Fruit fly (Drosophila melanogaster) whole organism, embryonic: ENCODE data around the gene CG42758.
A peak's percentile ranks its signal among the peaks of the same experiment; 100 is the strongest.

ENCODE experiments used
- Adf1 ChIP-seq: fragments of 200-800 bp; sonication (Bioruptor generic); IDR thresholded peaks from 2 replicates; pipeline ENCODE4 v1.3.6; 2022; ENCODE audit warnings: missing biosample characterization, missing genetic modification characterization
- Antp ChIP-seq: fragments of 200-800 bp; sonication (Bioruptor generic); optimal IDR thresholded peaks from 3 replicates; lab custom pipeline; 2016; ENCODE audit warnings: missing biosample characterization, missing genetic modification characterization
- Bgb ChIP-seq: fragments of 200-800 bp; sonication (Bioruptor generic); IDR thresholded peaks from 2 replicates; pipeline ENCODE4 v1.3.6; 2022; ENCODE audit warnings: missing biosample characterization, missing genetic modification characterization; ENCODE audit not compliant: partially characterized antibody
- CG1024 ChIP-seq: fragments of 200-800 bp; sonication (Bioruptor generic); IDR thresholded peaks from 2 replicates; pipeline ENCODE4 v1.3.6; 2022; ENCODE audit warnings: missing biosample characterization, missing genetic modification characterization
- CG10267 ChIP-seq: fragments of 200-800 bp; sonication (Bioruptor generic); optimal IDR thresholded peaks from 2 replicates; lab custom pipeline; 2018; ENCODE audit warnings: missing biosample characterization, mild to moderate bottlenecking, missing genetic modification characterization, moderate library complexity
- CG10979 ChIP-seq: fragments of 200-800 bp; sonication (Bioruptor generic); optimal IDR thresholded peaks from 2 replicates; lab custom pipeline; 2018; ENCODE audit warnings: missing biosample characterization, mild to moderate bottlenecking, missing genetic modification characterization, moderate library complexity
- CG12071 ChIP-seq: fragments of 200-800 bp; sonication (Bioruptor generic); optimal IDR thresholded peaks from 3 replicates; lab custom pipeline; 2018; ENCODE audit warnings: missing biosample characterization, mild to moderate bottlenecking, missing genetic modification characterization
- CG12155 ChIP-seq: fragments of 200-800 bp; sonication (Bioruptor generic); optimal IDR thresholded peaks from 3 replicates; lab custom pipeline; 2016; ENCODE audit warnings: missing biosample characterization, missing genetic modification characterization
- CG12236 ChIP-seq: fragments of 200-800 bp; sonication (Bioruptor generic); optimal IDR thresholded peaks from 2 replicates; lab custom pipeline; 2016; ENCODE audit warnings: missing biosample characterization, missing genetic modification characterization
- CG14860 ChIP-seq: fragments of 200-800 bp; sonication (Bioruptor generic); IDR thresholded peaks from 3 replicates; pipeline ENCODE4 v1.3.6; 2022; ENCODE audit warnings: missing biosample characterization, missing genetic modification characterization; ENCODE audit not compliant: partially characterized antibody
- CG1529 ChIP-seq: fragments of 200-800 bp; sonication (Bioruptor generic); optimal IDR thresholded peaks from 3 replicates; lab custom pipeline; 2018; ENCODE audit warnings: missing biosample characterization, missing genetic modification characterization
- CG15696 ChIP-seq: fragments of 200-800 bp; sonication (Bioruptor generic); optimal IDR thresholded peaks from 2 replicates; lab custom pipeline; 2019; ENCODE audit warnings: missing biosample characterization, mild to moderate bottlenecking, missing genetic modification characterization, moderate library complexity
- CG17802 ChIP-seq: fragments of 200-800 bp; sonication (Bioruptor generic); optimal IDR thresholded peaks from 2 replicates; lab custom pipeline; 2018; ENCODE audit warnings: missing biosample characterization, mild to moderate bottlenecking, missing genetic modification characterization, moderate library complexity
- CG17829 ChIP-seq: fragments of 200-800 bp; optimal IDR thresholded peaks from 2 replicates; lab custom pipeline; 2019; ENCODE audit warnings: missing biosample characterization, mild to moderate bottlenecking, missing genetic modification characterization, moderate library complexity
- CG2712 ChIP-seq: fragments of 200-800 bp; optimal IDR thresholded peaks from 3 replicates; lab custom pipeline; 2019; ENCODE audit warnings: missing biosample characterization, mild to moderate bottlenecking, missing genetic modification characterization, moderate library complexity
- CG32767 ChIP-seq: fragments of 200-800 bp; sonication (Bioruptor generic); IDR thresholded peaks from 2 replicates; pipeline ENCODE4 v1.3.6; 2022; ENCODE audit warnings: missing biosample characterization, missing genetic modification characterization
- CG6175 ChIP-seq: fragments of 200-800 bp; sonication (Bioruptor generic); IDR thresholded peaks from 3 replicates; pipeline ENCODE4 v1.3.6; 2022; ENCODE audit warnings: missing biosample characterization, missing genetic modification characterization
- CG6254 ChIP-seq: fragments of 200-800 bp; sonication (Bioruptor generic); optimal IDR thresholded peaks from 3 replicates; lab custom pipeline; 2017; ENCODE audit warnings: mild to moderate bottlenecking, missing biosample characterization, missing genetic modification reagents, missing genetic modification characterization
- CG7271 ChIP-seq: fragments of 200-800 bp; sonication (Bioruptor generic); optimal IDR thresholded peaks from 2 replicates; lab custom pipeline; 2018; ENCODE audit warnings: missing biosample characterization, mild to moderate bottlenecking, missing genetic modification characterization, moderate library complexity
- CG7357 ChIP-seq: fragments of 200-800 bp; sonication (Bioruptor generic); IDR thresholded peaks from 3 replicates; pipeline ENCODE4 v1.3.6; 2022; ENCODE audit warnings: missing biosample characterization, missing genetic modification characterization
- CG7556 ChIP-seq: fragments of 200-800 bp; sonication (Bioruptor generic); optimal IDR thresholded peaks from 2 replicates; lab custom pipeline; 2017; ENCODE audit warnings: missing biosample characterization, mild to moderate bottlenecking, missing genetic modification characterization
- CoRest ChIP-seq: fragments of 200-800 bp; sonication (Bioruptor generic); optimal IDR thresholded peaks from 3 replicates; lab custom pipeline; 2018; ENCODE audit warnings: missing biosample characterization, mild to moderate bottlenecking, missing genetic modification characterization, moderate library complexity
- Dip3 ChIP-seq: fragments of 200-800 bp; sonication (Bioruptor generic); optimal IDR thresholded peaks from 3 replicates; lab custom pipeline; 2016; ENCODE audit warnings: missing biosample characterization, missing genetic modification characterization
- HLH3B ChIP-seq: fragments of 200-800 bp; sonication (Bioruptor generic); IDR thresholded peaks from 2 replicates; pipeline ENCODE4 v1.3.6; 2022; ENCODE audit warnings: missing biosample characterization, missing genetic modification characterization
- Hmx ChIP-seq: fragments of 200-800 bp; sonication (Bioruptor generic); optimal IDR thresholded peaks from 2 replicates; lab custom pipeline; 2016; ENCODE audit warnings: missing biosample characterization, missing genetic modification characterization
- Kr ChIP-seq: fragments of 200-800 bp; sonication (Bioruptor generic); optimal IDR thresholded peaks from 2 replicates; lab custom pipeline; 2017; ENCODE audit warnings: missing biosample characterization, mild to moderate bottlenecking, missing genetic modification characterization
- Lhr ChIP-seq: fragments of 200-800 bp; sonication (Bioruptor generic); optimal IDR thresholded peaks from 3 replicates; lab custom pipeline; 2017; ENCODE audit warnings: mild to moderate bottlenecking, missing biosample characterization, missing genetic modification reagents, missing genetic modification characterization
- MTF-1 ChIP-seq: fragments of 200-800 bp; sonication (Bioruptor generic); optimal IDR thresholded peaks from 2 replicates; lab custom pipeline; 2018; ENCODE audit warnings: missing biosample characterization, mild to moderate bottlenecking, missing genetic modification characterization, borderline replicate concordance
- Meics ChIP-seq: fragments of 200-800 bp; sonication (Bioruptor generic); optimal IDR thresholded peaks from 2 replicates; lab custom pipeline; 2017; ENCODE audit warnings: missing biosample characterization, mild to moderate bottlenecking, missing genetic modification characterization
- Nf-YB ChIP-seq: fragments of 200-800 bp; sonication (Bioruptor generic); optimal IDR thresholded peaks from 3 replicates; lab custom pipeline; 2019; ENCODE audit warnings: missing biosample characterization, mild to moderate bottlenecking, missing genetic modification characterization, moderate library complexity
- Oli ChIP-seq: fragments of 200-800 bp; sonication (Bioruptor generic); optimal IDR thresholded peaks from 2 replicates; lab custom pipeline; 2018; ENCODE audit warnings: missing biosample characterization, mild to moderate bottlenecking, missing genetic modification characterization, moderate library complexity
- Ssrp ChIP-seq: fragments of 200-800 bp; sonication (Bioruptor generic); optimal IDR thresholded peaks from 2 replicates; lab custom pipeline; 2018; ENCODE audit warnings: missing biosample characterization, mild to moderate bottlenecking, missing genetic modification characterization, moderate library complexity
- ap ChIP-seq: fragments of 200-800 bp; sonication (Bioruptor generic); IDR thresholded peaks from 2 replicates; pipeline ENCODE4 v1.3.6; 2022; ENCODE audit warnings: missing biosample characterization, missing genetic modification characterization
- br ChIP-seq: fragments of >200 bp; optimal IDR thresholded peaks from 2 replicates; lab custom pipeline; 2017
- chm ChIP-seq: fragments of 200-800 bp; sonication (Bioruptor generic); IDR thresholded peaks from 2 replicates; pipeline ENCODE4 v1.3.6; 2022; ENCODE audit warnings: missing biosample characterization, missing genetic modification characterization
- dan ChIP-seq: fragments of 200-800 bp; sonication (Bioruptor generic); IDR thresholded peaks from 2 replicates; pipeline ENCODE4 v1.3.6; 2022; ENCODE audit warnings: missing biosample characterization, missing genetic modification characterization
- disco-r ChIP-seq: fragments of 200-800 bp; sonication (Bioruptor generic); optimal IDR thresholded peaks from 2 replicates; lab custom pipeline; 2016; ENCODE audit warnings: missing biosample characterization, missing genetic modification characterization
- ems ChIP-seq: fragments of 200-800 bp; sonication (Bioruptor generic); optimal IDR thresholded peaks from 3 replicates; lab custom pipeline; 2016; ENCODE audit warnings: missing biosample characterization, missing genetic modification characterization
- en ChIP-seq: fragments of 200-800 bp; sonication (Bioruptor generic); optimal IDR thresholded peaks from 2 replicates; lab custom pipeline; 2016; ENCODE audit warnings: missing biosample characterization, missing genetic modification characterization
- gce ChIP-seq: fragments of 200-800 bp; sonication (Bioruptor generic); IDR thresholded peaks from 3 replicates; pipeline ENCODE4 v1.3.6; 2022; ENCODE audit warnings: missing biosample characterization, missing genetic modification characterization
- gro ChIP-seq: fragments of 200-800 bp; sonication (Bioruptor generic); optimal IDR thresholded peaks from 2 replicates; lab custom pipeline; 2016; ENCODE audit warnings: missing biosample characterization, missing genetic modification characterization
- luna ChIP-seq: fragments of 200-800 bp; sonication (Bioruptor generic); optimal IDR thresholded peaks from 2 replicates; lab custom pipeline; 2016; ENCODE audit warnings: missing biosample characterization, missing genetic modification characterization
- nau ChIP-seq: fragments of 200-800 bp; sonication (Bioruptor generic); optimal IDR thresholded peaks from 3 replicates; lab custom pipeline; 2017; ENCODE audit warnings: missing biosample characterization, mild to moderate bottlenecking, missing genetic modification characterization, missing genetic modification reagents
- otp ChIP-seq: fragments of 200-800 bp; sonication (Bioruptor generic); IDR thresholded peaks from 3 replicates; pipeline ENCODE4, ENCODE4 v1.3.6; 2022; ENCODE audit warnings: missing biosample characterization, missing genetic modification characterization
- pb ChIP-seq: fragments of 200-800 bp; sonication (Bioruptor generic); optimal IDR thresholded peaks from 3 replicates; lab custom pipeline; 2016; ENCODE audit warnings: missing biosample characterization, missing genetic modification characterization
- row ChIP-seq: fragments of 200-800 bp; sonication (Bioruptor generic); IDR thresholded peaks from 3 replicates; pipeline ENCODE4 v1.3.6; 2022; ENCODE audit warnings: missing biosample characterization, missing genetic modification characterization
- sens-2 ChIP-seq: fragments of 200-800 bp; sonication (Bioruptor generic); IDR thresholded peaks from 2 replicates; pipeline ENCODE4 v1.3.6; 2022; ENCODE audit warnings: missing biosample characterization, missing genetic modification characterization
- slou ChIP-seq: fragments of 200-800 bp; sonication (Bioruptor generic); optimal IDR thresholded peaks from 3 replicates; lab custom pipeline; 2016; ENCODE audit warnings: missing biosample characterization, missing genetic modification characterization
- tll ChIP-seq, 2 experiments: fragments of 200-800 bp in 1 of 2; fragments of >200 bp in 1 of 2; sonication (Bioruptor generic) in 1 of 2; optimal IDR thresholded peaks; 2 replicates each; lab custom pipeline; 2017 to 2019; ENCODE audit warnings: missing biosample characterization in 2 of 2, missing genetic modification characterization in 2 of 2, mild to moderate bottlenecking in 1 of 2, moderate library complexity in 1 of 2

Gene CG42758

dm6 chr3L:14611406-14612335 is 44.4 kb downstream of the CG42758 start (continued):
- TF ChIP-seq disco-r (no peak), row (0 out of 3 replicates have a peak, but pooled peaks have one; percentile 10), Oli (tag; lab: Kevin White, UChicago) (no peak), CG32767 (GFP tag; lab: Robert Waterston, UW) (no peak), CG17802 (tag; lab: Kevin White, UChicago) (no peak), ap (no peak), Meics (GFP tag; lab: Kevin White, UChicago) (peak; percentile 16), otp (GFP tag; lab: Robert Waterston, UW) (0 out of 3 replicates have a peak, but pooled peaks have one; percentile 7), Adf1 (no peak), gro (GFP tag; lab: Kevin White, UChicago) (no peak), CoRest (tag; lab: Kevin White, UChicago) (peak; percentile 41), CG10979 (tag; lab: Kevin White, UChicago) (peak; percentile 57), CG10267 (tag; lab: Kevin White, UChicago) (peak; percentile 45), Lhr (no peak), ems (GFP tag; lab: Kevin White, UChicago) (no peak), slou (GFP tag; lab: Kevin White, UChicago) (no peak), CG2712 (peak; percentile 69), br (lab: Kevin White, UChicago) (no peak), tll (GFP tag; optimal IDR thresholded peaks at IDR 0.05; lab: Kevin White, UChicago) (no peak), CG12155 (GFP tag; lab: Kevin White, UChicago) (no peak), CG14860 (no peak), CG17829 (tag; lab: Kevin White, UChicago) (peak; percentile 63), CG15696 (tag; lab: Kevin White, UChicago) (peak; percentile 16), luna (no peak), HLH3B (no peak), MTF-1 (GFP tag; lab: Kevin White, UChicago) (no peak), Hmx (GFP tag; lab: Kevin White, UChicago) (no peak), en (GFP tag; lab: Kevin White, UChicago) (no peak), CG12236 (GFP tag; lab: Kevin White, UChicago) (no peak), CG12071 (no peak), Antp (GFP tag; lab: Kevin White, UChicago) (no peak), Kr (peak; percentile 59), CG1529 (GFP tag; lab: Kevin White, UChicago) (no peak), CG7271 (tag; lab: Kevin White, UChicago) (no peak), Bgb (GFP tag; lab: Robert Waterston, UW) (no peak), Ssrp (tag; lab: Kevin White, UChicago) (peak; percentile 16), CG7357 (GFP tag; lab: Robert Waterston, UW) (no peak), nau (GFP tag; lab: Kevin White, UChicago) (no peak), CG1024 (no peak), chm (no peak), gce (GFP tag; lab: Robert Waterston, UW) (no peak), CG6254 (GFP tag; lab: Kevin White, UChicago) (no peak), dan (GFP tag; lab: Robert Waterston, UW) (no peak), Dip3 (GFP tag; lab: Kevin White, UChicago) (no peak), CG6175 (GFP tag; lab: Robert Waterston, UW) (no peak), sens-2 (GFP tag; lab: Robert Waterston, UW) (no peak), pb (no peak), Nf-YB (no peak), CG7556 (GFP tag; lab: Kevin White, UChicago) (peak; percentile 18)
